Worm (Caenorhabditis elegans) whole organism, L4 larva: ENCODE results near the gene egg-3.

Experiments
- F26F4.8 ChIP-seq: fragments of 200-800 bp; sonication (Bioruptor generic); conservative IDR thresholded peaks from 2 replicates; pipeline ENCODE4 v1.3.6; 2022; ENCODE audit warnings: missing genetic modification characterization, missing compliant biosample characterization
- F44E2.7 ChIP-seq: fragments of 200-800 bp; sonication (Bioruptor generic); IDR thresholded peaks from 2 replicates; pipeline ENCODE4 v2.1.2; 2022; ENCODE audit warnings: missing genetic modification characterization, missing compliant biosample characterization
- F49E8.2 ChIP-seq: sonication (generic microtip); optimal IDR thresholded peaks from 2 replicates; lab custom pipeline; 2016; ENCODE audit warnings: missing compliant biosample characterization, mild to moderate bottlenecking, missing genetic modification characterization, borderline replicate concordance
- T20F7.1 ChIP-seq: fragments of 200-800 bp; sonication (Bioruptor generic); optimal IDR thresholded peaks from 2 replicates; lab custom pipeline; 2018; ENCODE audit warnings: mild to moderate bottlenecking, missing genetic modification characterization, missing compliant biosample characterization
- Y105C5A.15 ChIP-seq: fragments of 200-800 bp; sonication (Bioruptor generic); IDR thresholded peaks from 2 replicates; pipeline ENCODE4 v1.3.6; 2022; ENCODE audit warnings: missing genetic modification characterization, missing compliant biosample characterization
- Y48G9A.11 ChIP-seq: fragments of 200-800 bp; sonication (Bioruptor generic); IDR thresholded peaks from 2 replicates; pipeline ENCODE4 v1.3.6; 2022; ENCODE audit warnings: missing genetic modification reagents, missing genetic modification characterization, missing compliant biosample characterization
- aha-1 ChIP-seq: fragments of 150-350 bp; peaks from one replicate; lab custom pipeline; 2014; ENCODE audit warnings: missing biosample characterization, missing genetic modification characterization
- ama-1 ChIP-seq: fragments of 150-350 bp; optimal IDR thresholded peaks from 2 replicates; lab custom pipeline; 2014; ENCODE audit warnings: inconsistent platforms, mixed read lengths
- arid-1 ChIP-seq: fragments of 200-800 bp; sonication (Bioruptor generic); conservative IDR thresholded peaks from 2 replicates; pipeline ENCODE4 v1.3.6; 2022; ENCODE audit warnings: missing genetic modification reagents, missing genetic modification characterization, missing compliant biosample characterization
- ceh-28 ChIP-seq: fragments of 150-350 bp; optimal IDR thresholded peaks from 2 replicates; lab custom pipeline; 2014; ENCODE audit warnings: missing biosample characterization, missing genetic modification reagents, missing genetic modification characterization
- ceh-44 ChIP-seq: fragments of 200-800 bp; sonication (Bioruptor generic); IDR thresholded peaks from 2 replicates; pipeline ENCODE4 v1.3.6; 2022; ENCODE audit warnings: missing genetic modification reagents, missing genetic modification characterization, missing compliant biosample characterization
- ceh-62 ChIP-seq: sonication (generic microtip); optimal IDR thresholded peaks from 2 replicates; lab custom pipeline; 2017; ENCODE audit warnings: missing biosample characterization, missing genetic modification characterization
- ceh-82 ChIP-seq: sonication (generic microtip); optimal IDR thresholded peaks from 2 replicates; lab custom pipeline; 2017; ENCODE audit warnings: missing biosample characterization, missing genetic modification characterization
- cey-2 ChIP-seq: sonication (generic microtip); optimal IDR thresholded peaks from 3 replicates; lab custom pipeline; 2017; ENCODE audit warnings: missing genetic modification characterization, mild to moderate bottlenecking, missing compliant biosample characterization, antibody characterized with exemption, borderline replicate concordance; ENCODE audit not compliant: insufficient read depth
- daf-12 ChIP-seq: fragments of 150-350 bp; optimal IDR thresholded peaks from 2 replicates; lab custom pipeline; 2014; ENCODE audit warnings: missing biosample characterization, missing genetic modification reagents, missing genetic modification characterization
- daf-16 ChIP-seq, 3 experiments: sonication (generic microtip); optimal IDR thresholded peaks; 2 replicates each; lab custom pipeline; 2016 to 2017; ENCODE audit warnings: missing genetic modification characterization in 3 of 3, missing genetic modification reagents in 3 of 3, mild to moderate bottlenecking in 2 of 3, missing compliant biosample characterization in 2 of 3, missing biosample characterization in 1 of 3, moderate library complexity in 1 of 3
- daf-19 ChIP-seq: fragments of 200-800 bp; sonication (Bioruptor generic); conservative IDR thresholded peaks from 2 replicates; pipeline ENCODE4 v1.3.6; 2022; ENCODE audit warnings: missing genetic modification characterization, missing compliant biosample characterization
- daf-8 ChIP-seq: fragments of 200-800 bp; sonication (Bioruptor generic); IDR thresholded peaks from 2 replicates; pipeline ENCODE4 v1.3.6; 2022; ENCODE audit warnings: missing genetic modification characterization, missing compliant biosample characterization
- dmd-8 ChIP-seq: fragments of 200-800 bp; sonication (Bioruptor generic); IDR thresholded peaks from 2 replicates; pipeline ENCODE4 v1.3.6; 2022; ENCODE audit warnings: missing genetic modification characterization, missing compliant biosample characterization
- egl-27 ChIP-seq: sonication (generic microtip); optimal IDR thresholded peaks from 3 replicates; lab custom pipeline; 2017; ENCODE audit warnings: missing biosample characterization, missing genetic modification reagents, missing genetic modification characterization
- hlh-11 ChIP-seq: fragments of 200-800 bp; sonication (Bioruptor generic); optimal IDR thresholded peaks from 2 replicates; lab custom pipeline; 2018; ENCODE audit warnings: mild to moderate bottlenecking, missing genetic modification characterization, missing compliant biosample characterization
- hmg-1.1 ChIP-seq: fragments of 200-800 bp; sonication (Bioruptor generic); IDR thresholded peaks from 2 replicates; pipeline ENCODE4 v1.3.6; 2022; ENCODE audit warnings: missing genetic modification reagents, missing genetic modification characterization, missing compliant biosample characterization
- jun-1 ChIP-seq: fragments of 150-350 bp; optimal IDR thresholded peaks from 2 replicates; lab custom pipeline; 2014; ENCODE audit warnings: missing biosample characterization, missing genetic modification reagents, missing genetic modification characterization
- lim-7 ChIP-seq: fragments of 200-800 bp; sonication (Bioruptor generic); IDR thresholded peaks from 2 replicates; pipeline ENCODE4 v1.3.6; 2022; ENCODE audit warnings: missing genetic modification characterization, missing compliant biosample characterization
- lin-1 ChIP-seq: fragments of 200-800 bp; sonication (Bioruptor generic); IDR thresholded peaks from 2 replicates; pipeline ENCODE4 v1.3.6; 2022; ENCODE audit warnings: missing genetic modification reagents, missing genetic modification characterization, missing compliant biosample characterization
- lin-13 ChIP-seq: fragments of 150-350 bp; optimal IDR thresholded peaks from 2 replicates; lab custom pipeline; 2014; ENCODE audit warnings: missing biosample characterization, missing genetic modification reagents, missing genetic modification characterization
- lir-3 ChIP-seq: sonication (generic microtip); optimal IDR thresholded peaks from 2 replicates; lab custom pipeline; 2016; ENCODE audit warnings: mild to moderate bottlenecking, missing genetic modification characterization, missing compliant biosample characterization
- lsy-2 ChIP-seq, 2 experiments: fragments of 150-350 bp in 1 of 2; sonication (generic microtip) in 1 of 2; optimal IDR thresholded peaks; 2 replicates each; lab custom pipeline; 2014 to 2017; ENCODE audit warnings: missing biosample characterization in 2 of 2, missing genetic modification characterization in 2 of 2
- madf-5 ChIP-seq, 2 experiments: fragments of 200-800 bp; sonication (Bioruptor generic); IDR thresholded peaks; 2 replicates each; pipeline ENCODE4 v1.3.6; 2022; ENCODE audit warnings: missing compliant biosample characterization in 2 of 2, missing genetic modification characterization in 2 of 2
- madf-9 ChIP-seq: fragments of 200-800 bp; sonication (Bioruptor generic); conservative IDR thresholded peaks from 2 replicates; pipeline ENCODE4 v1.3.6; 2022; ENCODE audit warnings: missing genetic modification reagents, missing genetic modification characterization, missing compliant biosample characterization
- mdl-1 ChIP-seq, 2 experiments: fragments of 150-350 bp in 1 of 2; sonication (generic microtip) in 1 of 2; optimal IDR thresholded peaks; 2 replicates each; lab custom pipeline; 2014 to 2017; ENCODE audit warnings: missing biosample characterization in 2 of 2, missing genetic modification characterization in 2 of 2
- mdt-29 ChIP-seq: fragments of 200-800 bp; sonication (Bioruptor generic); IDR thresholded peaks from 2 replicates; pipeline ENCODE4 v1.3.6; 2022; ENCODE audit warnings: missing genetic modification reagents, missing genetic modification characterization, missing compliant biosample characterization
- mes-2 ChIP-seq: sonication (generic microtip); optimal IDR thresholded peaks from 2 replicates; lab custom pipeline; 2016; ENCODE audit warnings: missing genotype, mild to moderate bottlenecking, missing genetic modification characterization, missing compliant biosample characterization; ENCODE audit not compliant: poor library complexity, severe bottlenecking
- mxl-2 ChIP-seq: fragments of 200-800 bp; sonication (Bioruptor generic); conservative IDR thresholded peaks from 2 replicates; pipeline ENCODE4 v1.3.6; 2022; ENCODE audit warnings: missing genetic modification reagents, missing genetic modification characterization, missing compliant biosample characterization
- nhr-42 ChIP-seq: fragments of 200-800 bp; sonication (Bioruptor generic); IDR thresholded peaks from 2 replicates; pipeline ENCODE4 v1.3.6; 2022; ENCODE audit warnings: missing genetic modification characterization, missing compliant biosample characterization
- nhr-48 ChIP-seq: sonication (generic microtip); optimal IDR thresholded peaks from 2 replicates; lab custom pipeline; 2016; ENCODE audit warnings: mild to moderate bottlenecking, missing genetic modification characterization, missing compliant biosample characterization
- nhr-6 ChIP-seq: fragments of 150-350 bp; optimal IDR thresholded peaks from 2 replicates; lab custom pipeline; 2014; ENCODE audit warnings: missing biosample characterization, missing genetic modification characterization
- nhr-77 ChIP-seq: fragments of 150-350 bp; optimal IDR thresholded peaks from 2 replicates; lab custom pipeline; 2014; ENCODE audit warnings: missing biosample characterization, missing genetic modification characterization
- php-3 ChIP-seq: fragments of 200-800 bp; sonication (Bioruptor generic); IDR thresholded peaks from 2 replicates; pipeline ENCODE4 v1.3.6; 2022; ENCODE audit warnings: missing genetic modification reagents, missing genetic modification characterization, missing compliant biosample characterization
- set-16 ChIP-seq: fragments of 200-800 bp; sonication (Bioruptor generic); IDR thresholded peaks from 2 replicates; pipeline ENCODE4 v1.3.6; 2022; ENCODE audit warnings: missing genetic modification reagents, missing genetic modification characterization, missing compliant biosample characterization
- snpc-1.2 ChIP-seq: fragments of 200-800 bp; sonication (Bioruptor generic); IDR thresholded peaks from 2 replicates; pipeline ENCODE4 v1.3.6; 2022; ENCODE audit warnings: missing genetic modification reagents, missing genetic modification characterization, missing compliant biosample characterization
- snpc-4 ChIP-seq: fragments of 150-350 bp; optimal IDR thresholded peaks from 2 replicates; lab custom pipeline; 2014; ENCODE audit warnings: missing biosample characterization, missing genetic modification characterization
- tag-97 ChIP-seq: fragments of 200-800 bp; sonication (Bioruptor generic); IDR thresholded peaks from 2 replicates; pipeline ENCODE4 v1.3.6; 2022; ENCODE audit warnings: missing genetic modification characterization, missing compliant biosample characterization
- unc-130 ChIP-seq: sonication (generic microtip); optimal IDR thresholded peaks from 2 replicates; lab custom pipeline; 2016; ENCODE audit warnings: missing genetic modification reagents, missing genetic modification characterization, missing compliant biosample characterization
- unc-39 ChIP-seq: sonication (generic microtip); optimal IDR thresholded peaks from 2 replicates; lab custom pipeline; 2017; ENCODE audit warnings: missing biosample characterization, missing genetic modification characterization
- vab-7 ChIP-seq: fragments of 200-800 bp; sonication (Bioruptor generic); IDR thresholded peaks from 2 replicates; pipeline ENCODE4 v1.3.6; 2022; ENCODE audit warnings: missing genetic modification reagents, missing genetic modification characterization, missing compliant biosample characterization
- zag-1 ChIP-seq: fragments of 150-350 bp; optimal IDR thresholded peaks from 2 replicates; lab custom pipeline; 2014; ENCODE audit warnings: missing biosample characterization, missing genetic modification characterization
- zfp-2 ChIP-seq: sonication (generic microtip); optimal IDR thresholded peaks from 2 replicates; lab custom pipeline; 2016; ENCODE audit warnings: mild to moderate bottlenecking, missing genetic modification characterization, missing compliant biosample characterization
- zfp-3 ChIP-seq: fragments of 200-800 bp; sonication (Bioruptor generic); conservative IDR thresholded peaks from 2 replicates; pipeline ENCODE4 v1.3.6; 2022; ENCODE audit warnings: missing genetic modification reagents, missing genetic modification characterization, missing compliant biosample characterization
- ztf-11 ChIP-seq: fragments of 150-350 bp; optimal IDR thresholded peaks from 2 replicates; lab custom pipeline; 2014; ENCODE audit warnings: missing biosample characterization, missing genetic modification characterization

egg-3 gene

ce11 chrII:10861723-10862486 is 22.3 kb downstream of the egg-3 start:
- TF ChIP-seq F44E2.7 = no peak
- TF ChIP-seq egl-27 (tag; lab: Kevin White, UChicago) = no peak
- no peak for TF ChIP-seq dmd-8 (GFP tag; lab: Robert Waterston, UW)
- TF ChIP-seq hmg-1.1 (GFP tag; lab: Robert Waterston, UW) = no peak
- TF ChIP-seq daf-19 = no peak
- TF ChIP-seq zag-1 (tag; lab: Kevin White, UChicago) = no peak
- TF ChIP-seq ceh-62 (tag; lab: Kevin White, UChicago) = no peak
- no peak for TF ChIP-seq arid-1 (GFP tag; lab: Robert Waterston, UW)
- no peak for TF ChIP-seq zfp-3 (GFP tag; lab: Robert Waterston, UW)
- TF ChIP-seq mxl-2 = no peak
- no peak for TF ChIP-seq lin-13
- no peak for TF ChIP-seq snpc-1.2 (GFP tag; lab: Robert Waterston, UW)
- TF ChIP-seq nhr-48 (tag; lab: Kevin White, UChicago) = peak; percentile 30
- no peak for TF ChIP-seq madf-5 (GFP tag; IDR thresholded peaks at IDR 0.05; lab: Robert Waterston, UW)
- no peak for TF ChIP-seq cey-2 (tag; lab: Kevin White, UChicago)
- TF ChIP-seq Y105C5A.15 (GFP tag; lab: Robert Waterston, UW) = no peak
- TF ChIP-seq jun-1 (tag; lab: Kevin White, UChicago) = no peak
- TF ChIP-seq aha-1 (tag; lab: Kevin White, UChicago) = peak; percentile 72
- no peak for TF ChIP-seq snpc-4 (tag; lab: Kevin White, UChicago)
- TF ChIP-seq unc-130 (GFP tag; lab: Kevin White, UChicago) = no peak
- TF ChIP-seq lin-1 = 0 out of 2 replicates have a peak, but pooled peaks have one; percentile 51
- no peak for TF ChIP-seq F49E8.2 (tag; lab: Kevin White, UChicago)
- TF ChIP-seq ceh-44 (GFP tag; lab: Robert Waterston, UW) = no peak
- no peak for TF ChIP-seq mdt-29 (GFP tag; lab: Robert Waterston, UW)
- no peak for TF ChIP-seq unc-39 (tag; lab: Kevin White, UChicago)
- no peak for TF ChIP-seq nhr-77
- no peak for TF ChIP-seq Y48G9A.11 (GFP tag; lab: Robert Waterston, UW)
- TF ChIP-seq tag-97 = no peak
- TF ChIP-seq madf-9 (GFP tag; lab: Robert Waterston, UW) = no peak
- TF ChIP-seq zfp-2 (tag; lab: Kevin White, UChicago) = no peak
- TF ChIP-seq vab-7 (GFP tag; lab: Robert Waterston, UW) = no peak
- TF ChIP-seq daf-16 (GFP tag; optimal IDR thresholded peaks at IDR 0.05; lab: Kevin White, UChicago) = no peak
- peak; percentile 62 for TF ChIP-seq daf-16 (tag; optimal IDR thresholded peaks at IDR 0.05; lab: Kevin White, UChicago)
- TF ChIP-seq ztf-11 (tag; lab: Kevin White, UChicago) = no peak
- no peak for TF ChIP-seq lim-7
- no peak for TF ChIP-seq F26F4.8 (GFP tag; lab: Robert Waterston, UW)
- no peak for TF ChIP-seq ceh-28 (tag; lab: Kevin White, UChicago)
- no peak for TF ChIP-seq ama-1 (lab: Kevin White, UChicago)
- TF ChIP-seq daf-12 = no peak
- no peak for TF ChIP-seq ceh-82
- TF ChIP-seq hlh-11 (tag; lab: Kevin White, UChicago) = peak; percentile 61
- TF ChIP-seq nhr-42 (GFP tag; lab: Robert Waterston, UW) = no peak
- TF ChIP-seq lir-3 (tag; lab: Kevin White, UChicago) = no peak
- peak; percentile 18 to 25 for TF ChIP-seq mdl-1 (tag; optimal IDR thresholded peaks at IDR 0.05; lab: Kevin White, UChicago)
- peak; percentile 17 for TF ChIP-seq T20F7.1 (GFP tag; lab: Kevin White, UChicago)
- no peak for TF ChIP-seq lsy-2 (tag; optimal IDR thresholded peaks at IDR 0.05; lab: Kevin White, UChicago)
- TF ChIP-seq set-16 (GFP tag; lab: Robert Waterston, UW) = 0 out of 2 replicates have a peak, but pooled peaks have one; percentile 13
- TF ChIP-seq mes-2 (tag; lab: Kevin White, UChicago) = no peak
- TF ChIP-seq daf-8 = no peak
- TF ChIP-seq nhr-6 (tag; lab: Kevin White, UChicago) = no peak
- no peak for TF ChIP-seq php-3 (GFP tag; lab: Robert Waterston, UW)
